Worm (Caenorhabditis elegans) whole organism, young adult: ENCODE results near the gene fbxb-11.
"Not testable (repeated sequence)": the region's sequence is repeated elsewhere in the genome, so short reads cannot be mapped to it uniquely, and the experiment has no call there.

Experiments
- F22D6.2 ChIP-seq: sonication (generic microtip); optimal IDR thresholded peaks from 2 replicates; lab custom pipeline; 2016; ENCODE audit warnings: mild to moderate bottlenecking, missing genetic modification characterization, missing compliant biosample characterization
- Y53F4B.3 ChIP-seq: fragments of 200-800 bp; sonication (Bioruptor generic); IDR thresholded peaks from 2 replicates; pipeline ENCODE4 v1.3.6; 2022; ENCODE audit warnings: missing genetic modification reagents, missing genetic modification characterization, missing compliant biosample characterization
- ama-1 ChIP-seq, 3 experiments: fragments of 150-350 bp in 1 of 3; sonication (generic microtip) in 2 of 3; optimal IDR thresholded peaks; 2 replicates each; lab custom pipeline; 2014 to 2018; ENCODE audit warnings: missing biosample characterization in 2 of 3, missing genetic modification characterization in 2 of 3, missing genetic modification reagents in 2 of 3
- dpl-1 ChIP-seq: fragments of 150-350 bp; optimal IDR thresholded peaks from 2 replicates; lab custom pipeline; 2014; ENCODE audit warnings: missing biosample characterization, missing genetic modification reagents, missing genetic modification characterization
- ekl-4 ChIP-seq: fragments of 200-800 bp; sonication (Bioruptor generic); IDR thresholded peaks from 2 replicates; pipeline ENCODE4 v1.3.6; 2022; ENCODE audit warnings: missing genetic modification reagents, missing genetic modification characterization, missing compliant biosample characterization
- him-1 ChIP-seq: sonication (generic microtip); optimal IDR thresholded peaks from 2 replicates; lab custom pipeline; 2016; ENCODE audit warnings: missing genotype, missing genetic modification reagents, missing genetic modification characterization, missing compliant biosample characterization
- mxl-1 ChIP-seq: sonication (generic microtip); optimal IDR thresholded peaks from 2 replicates; lab custom pipeline; 2016; ENCODE audit warnings: missing genetic modification characterization, missing compliant biosample characterization
- nfya-1 ChIP-seq: sonication (generic microtip); optimal IDR thresholded peaks from 2 replicates; lab custom pipeline; 2017; ENCODE audit warnings: antibody characterized with exemption, missing compliant biosample characterization, missing genetic modification characterization, borderline replicate concordance; ENCODE audit not compliant: insufficient read depth
- tlf-1 ChIP-seq: fragments of 200-800 bp; sonication (Bioruptor generic); optimal IDR thresholded peaks from 2 replicates; lab custom pipeline; 2018; ENCODE audit warnings: mild to moderate bottlenecking, missing genetic modification characterization, missing compliant biosample characterization
- unc-62 ChIP-seq: fragments of 150-350 bp; optimal IDR thresholded peaks from 2 replicates; lab custom pipeline; 2014; ENCODE audit warnings: missing biosample characterization, missing genetic modification reagents, missing genetic modification characterization

ce11 chrII:1771347-1771746, 46.9 kb downstream of the fbxb-11 start, which contains the start of gene math-26:
- not testable (repeated sequence) for TF ChIP-seq mxl-1 (tag; lab: Kevin White, UChicago); unc-62 (GFP tag; lab: Kevin White, UChicago); him-1 (tag; lab: Kevin White, UChicago); tlf-1; F22D6.2; ekl-4 (GFP tag; lab: Robert Waterston, UW); nfya-1; dpl-1 (GFP tag; lab: Kevin White, UChicago); Y53F4B.3 (GFP tag; lab: Robert Waterston, UW); ama-1 (optimal IDR thresholded peaks at IDR 0.05; lab: Kevin White, UChicago); ama-1 (GFP tag; optimal IDR thresholded peaks at IDR 0.05; lab: Kevin White, UChicago)
